Worm (Caenorhabditis elegans) whole organism, L4 larva: ENCODE data around the gene Y75B8A.18.
A peak's percentile ranks its signal among the peaks of the same experiment; 100 is the strongest.

Experiments used
- F26F4.8 ChIP-seq: fragments of 200-800 bp; sonication (Bioruptor generic); conservative IDR thresholded peaks from 2 replicates; pipeline ENCODE4 v1.3.6; 2022; ENCODE audit warnings: missing genetic modification characterization, missing compliant biosample characterization
- F49E8.2 ChIP-seq: sonication (generic microtip); optimal IDR thresholded peaks from 2 replicates; lab custom pipeline; 2016; ENCODE audit warnings: missing compliant biosample characterization, mild to moderate bottlenecking, missing genetic modification characterization, borderline replicate concordance
- Y5F2A.4 ChIP-seq: fragments of 200-800 bp; sonication (Bioruptor generic); optimal IDR thresholded peaks from 2 replicates; lab custom pipeline; 2018; ENCODE audit warnings: mild to moderate bottlenecking, missing genetic modification characterization, missing compliant biosample characterization
- ZK337.2 ChIP-seq: fragments of 200-800 bp; sonication (Bioruptor generic); IDR thresholded peaks from 2 replicates; pipeline ENCODE4 v1.3.6; 2022; ENCODE audit warnings: missing genetic modification reagents, missing genetic modification characterization, missing compliant biosample characterization
- ZK546.5 ChIP-seq, 2 experiments: sonication (generic microtip); optimal IDR thresholded peaks; 2 replicates each; lab custom pipeline; 2017; ENCODE audit warnings: missing biosample characterization in 2 of 2, missing genetic modification characterization in 2 of 2
- arid-1 ChIP-seq: fragments of 200-800 bp; sonication (Bioruptor generic); conservative IDR thresholded peaks from 2 replicates; pipeline ENCODE4 v1.3.6; 2022; ENCODE audit warnings: missing genetic modification reagents, missing genetic modification characterization, missing compliant biosample characterization
- daf-12 ChIP-seq: fragments of 150-350 bp; optimal IDR thresholded peaks from 2 replicates; lab custom pipeline; 2014; ENCODE audit warnings: missing biosample characterization, missing genetic modification reagents, missing genetic modification characterization
- daf-16 ChIP-seq, 3 experiments: sonication (generic microtip); optimal IDR thresholded peaks; 2 replicates each; lab custom pipeline; 2016 to 2017; ENCODE audit warnings: missing genetic modification characterization in 3 of 3, missing genetic modification reagents in 3 of 3, mild to moderate bottlenecking in 2 of 3, missing compliant biosample characterization in 2 of 3, missing biosample characterization in 1 of 3, moderate library complexity in 1 of 3
- dmd-9 ChIP-seq: fragments of 200-800 bp; sonication (Bioruptor generic); IDR thresholded peaks from 2 replicates; pipeline ENCODE4 v1.3.6; 2022; ENCODE audit warnings: missing genetic modification reagents, missing genetic modification characterization, missing compliant biosample characterization
- dpl-1 ChIP-seq: fragments of 150-350 bp; optimal IDR thresholded peaks from 2 replicates; lab custom pipeline; 2014; ENCODE audit warnings: missing biosample characterization, missing genetic modification reagents, missing genetic modification characterization
- duxl-1 ChIP-seq: sonication (generic microtip); optimal IDR thresholded peaks from 2 replicates; lab custom pipeline; 2016; ENCODE audit warnings: mild to moderate bottlenecking, missing genetic modification characterization, moderate library complexity, missing compliant biosample characterization; ENCODE audit not compliant: poor library complexity
- dve-1 ChIP-seq: sonication (generic microtip); optimal IDR thresholded peaks from 2 replicates; lab custom pipeline; 2017; ENCODE audit warnings: antibody characterized with exemption, mild to moderate bottlenecking, missing genetic modification characterization, missing compliant biosample characterization; ENCODE audit not compliant: insufficient read depth
- fkh-10 ChIP-seq: fragments of 150-350 bp; optimal IDR thresholded peaks from 2 replicates; lab custom pipeline; 2014; ENCODE audit warnings: missing biosample characterization, missing genetic modification reagents, missing genetic modification characterization
- hif-1 ChIP-seq, 2 experiments: sonication (generic microtip); optimal IDR thresholded peaks; 2 replicates each; lab custom pipeline; 2016 to 2017; ENCODE audit warnings: missing compliant biosample characterization in 2 of 2, missing genetic modification characterization in 2 of 2, missing genetic modification reagents in 2 of 2, missing genotype in 2 of 2, mild to moderate bottlenecking in 1 of 2
- hlh-11 ChIP-seq: fragments of 200-800 bp; sonication (Bioruptor generic); optimal IDR thresholded peaks from 2 replicates; lab custom pipeline; 2018; ENCODE audit warnings: mild to moderate bottlenecking, missing genetic modification characterization, missing compliant biosample characterization
- hlh-30 ChIP-seq: sonication (generic microtip); optimal IDR thresholded peaks from 2 replicates; lab custom pipeline; 2017; ENCODE audit warnings: antibody characterized with exemption, mild to moderate bottlenecking, missing genetic modification characterization, missing compliant biosample characterization; ENCODE audit not compliant: insufficient read depth
- hmg-1.1 ChIP-seq: fragments of 200-800 bp; sonication (Bioruptor generic); IDR thresholded peaks from 2 replicates; pipeline ENCODE4 v1.3.6; 2022; ENCODE audit warnings: missing genetic modification reagents, missing genetic modification characterization, missing compliant biosample characterization
- jun-1 ChIP-seq: fragments of 150-350 bp; optimal IDR thresholded peaks from 2 replicates; lab custom pipeline; 2014; ENCODE audit warnings: missing biosample characterization, missing genetic modification reagents, missing genetic modification characterization
- lin-13 ChIP-seq: fragments of 150-350 bp; optimal IDR thresholded peaks from 2 replicates; lab custom pipeline; 2014; ENCODE audit warnings: missing biosample characterization, missing genetic modification reagents, missing genetic modification characterization
- lin-38 ChIP-seq: fragments of 200-800 bp; sonication (Bioruptor generic); IDR thresholded peaks from 2 replicates; pipeline ENCODE4 v1.3.6; 2022; ENCODE audit warnings: missing genetic modification reagents, missing genetic modification characterization, missing compliant biosample characterization
- lir-3 ChIP-seq: sonication (generic microtip); optimal IDR thresholded peaks from 2 replicates; lab custom pipeline; 2016; ENCODE audit warnings: mild to moderate bottlenecking, missing genetic modification characterization, missing compliant biosample characterization
- lsy-2 ChIP-seq, 2 experiments: fragments of 150-350 bp in 1 of 2; sonication (generic microtip) in 1 of 2; optimal IDR thresholded peaks; 2 replicates each; lab custom pipeline; 2014 to 2017; ENCODE audit warnings: missing biosample characterization in 2 of 2, missing genetic modification characterization in 2 of 2
- mep-1 ChIP-seq: fragments of 150-350 bp; sonication (generic microtip); optimal IDR thresholded peaks from 3 replicates; lab custom pipeline; 2014; ENCODE audit warnings: missing biosample characterization, missing genetic modification characterization
- mes-2 ChIP-seq: sonication (generic microtip); optimal IDR thresholded peaks from 2 replicates; lab custom pipeline; 2016; ENCODE audit warnings: missing genotype, mild to moderate bottlenecking, missing genetic modification characterization, missing compliant biosample characterization; ENCODE audit not compliant: poor library complexity, severe bottlenecking
- nhr-10 ChIP-seq: fragments of 150-350 bp; optimal IDR thresholded peaks from 2 replicates; lab custom pipeline; 2014; ENCODE audit warnings: missing biosample characterization, missing genetic modification characterization
- nhr-102 ChIP-seq: sonication (generic microtip); optimal IDR thresholded peaks from 2 replicates; lab custom pipeline; 2016; ENCODE audit warnings: mild to moderate bottlenecking, missing genetic modification characterization, moderate library complexity, missing compliant biosample characterization
- nhr-25 ChIP-seq: sonication (generic microtip); optimal IDR thresholded peaks from 2 replicates; lab custom pipeline; 2017; ENCODE audit warnings: missing genetic modification characterization, mild to moderate bottlenecking, missing compliant biosample characterization, antibody characterized with exemption, moderate library complexity, borderline replicate concordance; ENCODE audit not compliant: insufficient read depth
- nhr-28 ChIP-seq: fragments of 150-350 bp; optimal IDR thresholded peaks from 2 replicates; lab custom pipeline; 2014; ENCODE audit warnings: missing biosample characterization, missing genetic modification characterization
- nhr-6 ChIP-seq: fragments of 150-350 bp; optimal IDR thresholded peaks from 2 replicates; lab custom pipeline; 2014; ENCODE audit warnings: missing biosample characterization, missing genetic modification characterization
- pha-4 ChIP-seq, 2 experiments: fragments of 150-350 bp in 1 of 2; fragments of 200-800 bp in 1 of 2; sonication (Bioruptor generic) in 1 of 2; IDR thresholded peaks in 1 of 2; optimal IDR thresholded peaks in 1 of 2; 2 replicates each; pipeline versions ENCODE4 v1.3.6 to Lab custom; 2014 to 2022; ENCODE audit warnings: missing genetic modification characterization in 2 of 2, missing genetic modification reagents in 2 of 2, missing biosample characterization in 1 of 2, missing compliant biosample characterization in 1 of 2
- rbr-2 ChIP-seq: sonication (generic microtip); optimal IDR thresholded peaks from 2 replicates; lab custom pipeline; 2016; ENCODE audit warnings: missing genotype, missing genetic modification characterization, missing compliant biosample characterization
- set-16 ChIP-seq: fragments of 200-800 bp; sonication (Bioruptor generic); IDR thresholded peaks from 2 replicates; pipeline ENCODE4 v1.3.6; 2022; ENCODE audit warnings: missing genetic modification reagents, missing genetic modification characterization, missing compliant biosample characterization
- skn-1 ChIP-seq: fragments of 150-350 bp; optimal IDR thresholded peaks from 2 replicates; lab custom pipeline; 2014; ENCODE audit warnings: missing biosample characterization, missing genetic modification characterization
- snpc-1.2 ChIP-seq: fragments of 200-800 bp; sonication (Bioruptor generic); IDR thresholded peaks from 2 replicates; pipeline ENCODE4 v1.3.6; 2022; ENCODE audit warnings: missing genetic modification reagents, missing genetic modification characterization, missing compliant biosample characterization
- tra-1 ChIP-seq: fragments of 200-800 bp; sonication (Bioruptor generic); IDR thresholded peaks from 2 replicates; pipeline ENCODE4 v1.3.6; 2022; ENCODE audit warnings: missing genetic modification reagents, missing genetic modification characterization, missing compliant biosample characterization
- unc-130 ChIP-seq: sonication (generic microtip); optimal IDR thresholded peaks from 2 replicates; lab custom pipeline; 2016; ENCODE audit warnings: missing genetic modification reagents, missing genetic modification characterization, missing compliant biosample characterization
- unc-62 ChIP-seq, 3 experiments: fragments of 150-350 bp in 1 of 3; sonication (generic microtip); optimal IDR thresholded peaks in 2 of 3; peaks in 1 of 3; 1 replicate in 1 of 3; 2 replicates in 2 of 3; lab custom pipeline; 2014 to 2017; ENCODE audit warnings: missing biosample characterization in 3 of 3, missing genetic modification characterization in 3 of 3, missing genetic modification reagents in 3 of 3, missing genotype in 1 of 3
- vab-7 ChIP-seq: fragments of 200-800 bp; sonication (Bioruptor generic); IDR thresholded peaks from 2 replicates; pipeline ENCODE4 v1.3.6; 2022; ENCODE audit warnings: missing genetic modification reagents, missing genetic modification characterization, missing compliant biosample characterization
- zip-2 ChIP-seq: fragments of 150-350 bp; optimal IDR thresholded peaks from 2 replicates; lab custom pipeline; 2014; ENCODE audit warnings: missing biosample characterization, missing genetic modification characterization
- ztf-11 ChIP-seq: fragments of 150-350 bp; optimal IDR thresholded peaks from 2 replicates; lab custom pipeline; 2014; ENCODE audit warnings: missing biosample characterization, missing genetic modification characterization
- ztf-7 ChIP-seq: fragments of 150-350 bp; optimal IDR thresholded peaks from 2 replicates; lab custom pipeline; 2014; ENCODE audit warnings: missing biosample characterization, missing genetic modification characterization

The Y75B8A.18 gene

ce11 chrIII:12226089-12226682 lies at the start of gene Y75B8A.18, which contains the start of gene Y75B8A.19:
Gene Y75B8A.18, minus strand, starts transcription at chrIII:12226230.
Gene Y75B8A.19, plus strand, starts transcription at chrIII:12226632.
- TF ChIP-seq hlh-30 (tag; lab: Kevin White, UChicago) = peak; percentile 48
- TF ChIP-seq ztf-7 (tag; lab: Kevin White, UChicago) = no peak
- TF ChIP-seq duxl-1 = no peak
- peak; percentile 78 for TF ChIP-seq mes-2 (tag; lab: Kevin White, UChicago)
- no peak for TF ChIP-seq ztf-11
- no peak for TF ChIP-seq lir-3 (tag; lab: Kevin White, UChicago)
- TF ChIP-seq unc-62 (GFP tag; optimal IDR thresholded peaks at IDR 0.05 in 1 of 2; lab: Kevin White, UChicago) = peak in 1 of 2 experiments; percentile 58
- no peak for TF ChIP-seq unc-62 (tag; optimal IDR thresholded peaks at IDR 0.05; lab: Kevin White, UChicago)
- peak; percentile 95 for TF ChIP-seq lin-38 (GFP tag; lab: Robert Waterston, UW)
- peak; percentile 24 for TF ChIP-seq nhr-6 (tag; lab: Kevin White, UChicago)
- peak in 1 of 2 experiments; percentile 10 for TF ChIP-seq hif-1 (tag; optimal IDR thresholded peaks at IDR 0.05; lab: Kevin White, UChicago)
- TF ChIP-seq rbr-2 (tag; lab: Kevin White, UChicago) = peak; percentile 37
- TF ChIP-seq dve-1 = peak; percentile 4
- TF ChIP-seq lsy-2 (tag; optimal IDR thresholded peaks at IDR 0.05; lab: Kevin White, UChicago) = peak in 1 of 2 experiments; percentile 56
- no peak for TF ChIP-seq nhr-10 (tag; lab: Kevin White, UChicago)
- TF ChIP-seq ZK546.5 (tag; optimal IDR thresholded peaks at IDR 0.05; lab: Kevin White, UChicago) = no peak
- peak; percentile 42 for TF ChIP-seq mep-1 (tag; lab: Kevin White, UChicago)
- peak; percentile 85 for TF ChIP-seq dpl-1

DNA sequence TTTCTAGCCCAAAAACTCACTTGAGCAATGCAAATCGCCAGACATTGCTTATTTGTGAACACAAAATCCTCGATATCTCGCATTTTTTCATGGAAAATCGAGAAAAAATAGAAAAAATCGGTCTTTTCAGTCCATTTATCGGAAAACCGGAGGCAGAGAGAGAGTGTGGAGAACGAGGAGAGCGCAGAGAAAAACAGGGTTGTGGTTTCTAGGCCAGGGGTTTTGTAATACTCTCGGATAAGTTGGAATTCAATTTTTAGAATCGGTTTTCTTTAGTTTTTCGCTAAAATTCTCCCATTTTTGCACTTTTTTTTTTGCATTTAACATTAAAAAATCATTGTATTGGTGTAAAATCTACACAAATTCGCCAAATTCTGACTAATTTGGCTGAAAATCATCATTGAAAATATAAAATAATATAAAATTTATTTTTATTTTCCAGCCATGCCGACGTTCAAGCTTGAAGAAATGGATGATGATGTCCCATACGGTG lies 47.6 kb upstream of the Y75B8A.18 start, which contains the start of the genes Y75B8A.24 and Y75B8A.25:
TSS of gene Y75B8A.24 (minus strand) at position 155 of the 493 bp plus-strand sequence.
TSS of gene Y75B8A.25 (plus strand) at position 443 of the 493 bp plus-strand sequence.
- TF ChIP-seq unc-130 (GFP tag; lab: Kevin White, UChicago) = peak; percentile 66
- TF ChIP-seq dmd-9 (GFP tag; lab: Robert Waterston, UW) = peak; percentile 71; the same call in 1 of the 2 replicates
- peak; percentile 15 for TF ChIP-seq lin-13 (GFP tag; lab: Kevin White, UChicago)
- TF ChIP-seq ZK337.2 (GFP tag; lab: Robert Waterston, UW) = peak; percentile 93
- no peak for TF ChIP-seq daf-16 (GFP tag; optimal IDR thresholded peaks at IDR 0.05; lab: Kevin White, UChicago)
- TF ChIP-seq daf-16 (tag; optimal IDR thresholded peaks at IDR 0.05; lab: Kevin White, UChicago) = peak; percentile 27
- TF ChIP-seq Y5F2A.4 (GFP tag; lab: Kevin White, UChicago) = no peak
- no peak for TF ChIP-seq nhr-25 (tag; lab: Kevin White, UChicago)
- peak in 1 of 2 experiments; percentile 82 for TF ChIP-seq lsy-2 (tag; optimal IDR thresholded peaks at IDR 0.05; lab: Kevin White, UChicago)
- no peak for TF ChIP-seq snpc-1.2 (GFP tag; lab: Robert Waterston, UW)
- TF ChIP-seq set-16 (GFP tag; lab: Robert Waterston, UW) = no peak
- TF ChIP-seq vab-7 = no peak
- 0 out of 2 replicates have a peak, but pooled peaks have one; percentile 46 for TF ChIP-seq tra-1 (GFP tag; lab: Robert Waterston, UW)
- TF ChIP-seq lin-38 (GFP tag; lab: Robert Waterston, UW) = peak; percentile 78
- TF ChIP-seq nhr-102 = peak; percentile 38
- no peak for TF ChIP-seq nhr-10 (tag; lab: Kevin White, UChicago)
- peak; percentile 44 for TF ChIP-seq dve-1
- peak; percentile 29; the same call in 1 of the 2 replicates for TF ChIP-seq pha-4 (GFP tag; IDR thresholded peaks at IDR 0.05; lab: Robert Waterston, UW)
- TF ChIP-seq pha-4 (tag; optimal IDR thresholded peaks at IDR 0.05; lab: Kevin White, UChicago) = no peak
- TF ChIP-seq unc-62 (GFP tag; optimal IDR thresholded peaks at IDR 0.05 in 1 of 2; lab: Kevin White, UChicago) = peak in 1 of 2 experiments; percentile 38
- no peak for TF ChIP-seq unc-62 (tag; optimal IDR thresholded peaks at IDR 0.05; lab: Kevin White, UChicago)
- TF ChIP-seq jun-1 (tag; lab: Kevin White, UChicago) = no peak
- TF ChIP-seq mep-1 (tag; lab: Kevin White, UChicago) = peak; percentile 26
- no peak for TF ChIP-seq fkh-10
- peak; percentile 41 for TF ChIP-seq hlh-11 (tag; lab: Kevin White, UChicago)
- TF ChIP-seq rbr-2 (tag; lab: Kevin White, UChicago) = peak; percentile 20
- no peak for TF ChIP-seq F26F4.8 (GFP tag; lab: Robert Waterston, UW)
- no peak for TF ChIP-seq ztf-7 (tag; lab: Kevin White, UChicago)
- no peak for TF ChIP-seq daf-12 (tag; lab: Kevin White, UChicago)
- no peak for TF ChIP-seq skn-1
- TF ChIP-seq ZK546.5 (tag; optimal IDR thresholded peaks at IDR 0.05; lab: Kevin White, UChicago) = no peak
- TF ChIP-seq duxl-1 = peak; percentile 79
- TF ChIP-seq arid-1 = 0 out of 2 replicates have a peak, but pooled peaks have one; percentile 59
- TF ChIP-seq ztf-11 = no peak
- peak; percentile 7 for TF ChIP-seq hlh-30 (tag; lab: Kevin White, UChicago)
- peak; percentile 40 for TF ChIP-seq F49E8.2
- peak; percentile 21; the same call in 1 of the 2 replicates for TF ChIP-seq hmg-1.1 (GFP tag; lab: Robert Waterston, UW)
- no peak for TF ChIP-seq nhr-28 (tag; lab: Kevin White, UChicago)
- no peak for TF ChIP-seq zip-2
